Worm (Caenorhabditis elegans) whole organism, L1 larva: ENCODE results near the gene F08A7.1.
A peak's percentile ranks its signal among the peaks of the same experiment; 100 is the strongest.

ENCODE experiments used
- efl-1 ChIP-seq, 4 experiments: fragments of 150-350 bp; optimal IDR thresholded peaks in 3 of 4; peaks in 1 of 4; 1 replicate in 1 of 4; 2 replicates in 3 of 4; lab custom pipeline; 2014; ENCODE audit warnings: missing biosample characterization in 2 of 4, missing genetic modification characterization in 2 of 4, missing genetic modification reagents in 2 of 4
- fkh-10 ChIP-seq: sonication (generic microtip); optimal IDR thresholded peaks from 2 replicates; lab custom pipeline; 2017; ENCODE audit warnings: missing biosample characterization, missing genetic modification reagents, missing genetic modification characterization
- hlh-17 ChIP-seq: fragments of 200-800 bp; sonication (Bioruptor generic); optimal IDR thresholded peaks from 2 replicates; lab custom pipeline; 2018; ENCODE audit warnings: missing genetic modification characterization, mild to moderate bottlenecking, missing compliant biosample characterization, moderate library complexity, borderline replicate concordance
- lin-13 ChIP-seq: fragments of 150-350 bp; optimal IDR thresholded peaks from 2 replicates; lab custom pipeline; 2014; ENCODE audit warnings: missing biosample characterization, missing genetic modification reagents, missing genetic modification characterization
- nhr-84 ChIP-seq: sonication (generic microtip); optimal IDR thresholded peaks from 2 replicates; lab custom pipeline; 2017; ENCODE audit warnings: missing biosample characterization, missing genetic modification characterization
- pqm-1 ChIP-seq: sonication (generic microtip); optimal IDR thresholded peaks from 3 replicates; lab custom pipeline; 2017; ENCODE audit warnings: missing biosample characterization, missing genetic modification characterization
- sptf-1 ChIP-seq: fragments of 150-350 bp; optimal IDR thresholded peaks from 2 replicates; lab custom pipeline; 2014; ENCODE audit warnings: missing biosample characterization, missing genetic modification characterization
- unc-62 ChIP-seq: fragments of 150-350 bp; optimal IDR thresholded peaks from 2 replicates; lab custom pipeline; 2014; ENCODE audit warnings: missing biosample characterization, missing genetic modification reagents, missing genetic modification characterization
- zag-1 ChIP-seq: fragments of 150-350 bp; optimal IDR thresholded peaks from 2 replicates; lab custom pipeline; 2014; ENCODE audit warnings: missing biosample characterization, missing genetic modification characterization

DNA sequence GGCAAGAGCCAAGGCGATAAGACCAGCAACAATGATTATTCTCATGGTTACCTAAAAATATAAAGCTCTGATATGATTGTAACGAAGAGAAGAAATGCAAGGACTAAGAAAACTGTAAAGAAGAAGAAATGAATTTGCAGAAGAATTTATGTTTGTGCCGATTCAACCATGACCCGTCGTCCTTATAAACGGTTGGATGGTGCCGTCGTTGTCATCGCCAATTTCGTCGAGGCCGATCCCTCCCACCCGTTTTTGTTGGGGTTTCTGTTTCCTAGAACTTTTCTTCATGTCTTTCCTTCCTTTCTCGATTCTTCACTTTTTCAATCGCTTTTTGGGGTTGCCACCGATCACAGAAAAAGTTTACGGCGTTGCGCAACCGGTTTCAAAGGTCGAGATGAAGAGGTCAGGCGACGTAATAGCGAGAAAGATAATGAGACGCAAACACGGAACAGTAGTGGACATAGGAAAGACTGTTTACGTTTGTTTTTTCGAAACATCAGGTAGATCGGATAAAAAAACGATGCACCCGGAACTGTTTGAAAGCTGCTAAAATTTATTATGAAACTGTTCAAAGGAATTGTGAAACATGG, 31.6 kb downstream of the F08A7.1 start, which contains the start of gene epic-1:
- TF ChIP-seq fkh-10 (GFP tag; lab: Kevin White, UChicago) (no peak), unc-62 (GFP tag; lab: Kevin White, UChicago) (no peak), nhr-84 (tag; lab: Kevin White, UChicago) (no peak), sptf-1 (tag; lab: Kevin White, UChicago) (no peak), lin-13 (GFP tag; lab: Kevin White, UChicago) (no peak), hlh-17 (no peak), efl-1 (optimal IDR thresholded peaks at IDR 0.05; lab: Kevin White, UChicago) (no peak), efl-1 (GFP tag; optimal IDR thresholded peaks at IDR 0.05 in 1 of 2; lab: Kevin White, UChicago) (peak in 1 of 2 experiments; percentile 38), pqm-1 (no peak), zag-1 (no peak)
